Worm (Caenorhabditis elegans) whole organism, L1 larva: ENCODE measurements around the gene ubxn-6.

Experiments
- C04F5.9 ChIP-seq: sonication (generic microtip); optimal IDR thresholded peaks from 2 replicates; lab custom pipeline; 2016; ENCODE audit warnings: missing genetic modification characterization, missing compliant biosample characterization
- C16A3.4 ChIP-seq: fragments of 150-350 bp; optimal IDR thresholded peaks from 2 replicates; lab custom pipeline; 2014; ENCODE audit warnings: missing biosample characterization, missing genetic modification characterization
- F16B12.6 ChIP-seq: fragments of 150-350 bp; optimal IDR thresholded peaks from 2 replicates; lab custom pipeline; 2014; ENCODE audit warnings: missing biosample characterization, missing genetic modification characterization
- alr-1 ChIP-seq: fragments of 200-800 bp; sonication (Bioruptor generic); optimal IDR thresholded peaks from 2 replicates; lab custom pipeline; 2018; ENCODE audit warnings: borderline replicate concordance, mild to moderate bottlenecking, missing genetic modification characterization, missing compliant biosample characterization
- aly-2 ChIP-seq: fragments of 150-350 bp; optimal IDR thresholded peaks from 2 replicates; lab custom pipeline; 2014; ENCODE audit warnings: missing biosample characterization, missing genetic modification characterization
- ama-1 ChIP-seq: fragments of 150-350 bp; optimal IDR thresholded peaks from 2 replicates; lab custom pipeline; 2014
- blmp-1 ChIP-seq: fragments of 150-350 bp; optimal IDR thresholded peaks from 2 replicates; lab custom pipeline; 2014; ENCODE audit warnings: missing biosample characterization, missing genetic modification characterization
- ceh-8 ChIP-seq: fragments of 200-800 bp; sonication (Bioruptor generic); optimal IDR thresholded peaks from 2 replicates; lab custom pipeline; 2018; ENCODE audit warnings: mild to moderate bottlenecking, missing genetic modification characterization, moderate library complexity, missing compliant biosample characterization
- ceh-88 ChIP-seq: fragments of 200-800 bp; sonication (Bioruptor generic); IDR thresholded peaks from 2 replicates; pipeline ENCODE4 v1.3.6; 2022; ENCODE audit warnings: missing genetic modification characterization, missing compliant biosample characterization
- dpl-1 ChIP-seq, 3 experiments: fragments of 150-350 bp in 2 of 3; sonication (generic microtip) in 1 of 3; optimal IDR thresholded peaks; 2 replicates each; lab custom pipeline; 2014 to 2017; ENCODE audit warnings: missing biosample characterization in 3 of 3, missing genetic modification characterization in 3 of 3, missing genetic modification reagents in 3 of 3
- dsc-1 ChIP-seq: sonication (generic microtip); optimal IDR thresholded peaks from 2 replicates; lab custom pipeline; 2016; ENCODE audit warnings: mild to moderate bottlenecking, missing genetic modification characterization, missing compliant biosample characterization
- efl-1 ChIP-seq, 4 experiments: fragments of 150-350 bp; optimal IDR thresholded peaks in 3 of 4; peaks in 1 of 4; 1 replicate in 1 of 4; 2 replicates in 3 of 4; lab custom pipeline; 2014; ENCODE audit warnings: missing biosample characterization in 2 of 4, missing genetic modification characterization in 2 of 4, missing genetic modification reagents in 2 of 4
- elt-2 ChIP-seq: sonication (generic microtip); optimal IDR thresholded peaks from 2 replicates; lab custom pipeline; 2016; ENCODE audit warnings: missing genetic modification characterization, mild to moderate bottlenecking, inconsistent platforms, missing compliant biosample characterization, missing genetic modification reagents
- elt-3 ChIP-seq, 6 experiments: fragments of 150-350 bp in 1 of 6; sonication (generic microtip); optimal IDR thresholded peaks; 2 replicates each; lab custom pipeline; 2017 to 2018; ENCODE audit warnings: missing biosample characterization in 6 of 6, missing genetic modification characterization in 6 of 6, inconsistent platforms in 1 of 6
- fkh-10 ChIP-seq: sonication (generic microtip); optimal IDR thresholded peaks from 2 replicates; lab custom pipeline; 2017; ENCODE audit warnings: missing biosample characterization, missing genetic modification reagents, missing genetic modification characterization
- fos-1 ChIP-seq: fragments of 150-350 bp; optimal IDR thresholded peaks from 2 replicates; lab custom pipeline; 2014; ENCODE audit warnings: missing biosample characterization, missing genetic modification characterization
- isw-1 ChIP-seq: fragments of 200-800 bp; sonication (Bioruptor generic); IDR thresholded peaks from 2 replicates; pipeline ENCODE4 v1.3.6; 2022; ENCODE audit warnings: missing genetic modification characterization, missing compliant biosample characterization
- lin-13 ChIP-seq: fragments of 150-350 bp; optimal IDR thresholded peaks from 2 replicates; lab custom pipeline; 2014; ENCODE audit warnings: missing biosample characterization, missing genetic modification reagents, missing genetic modification characterization
- lin-15B ChIP-seq: fragments of 150-350 bp; sonication (generic microtip); optimal IDR thresholded peaks from 3 replicates; lab custom pipeline; 2014; ENCODE audit warnings: missing biosample characterization, missing genetic modification characterization
- lin-35 ChIP-seq, 2 experiments: fragments of 150-350 bp; optimal IDR thresholded peaks; 2 replicates each; lab custom pipeline; 2014; ENCODE audit warnings: missing biosample characterization in 2 of 2, missing genetic modification characterization in 2 of 2, missing genetic modification reagents in 2 of 2
- lir-3 ChIP-seq: sonication (generic microtip); optimal IDR thresholded peaks from 2 replicates; lab custom pipeline; 2016; ENCODE audit warnings: mild to moderate bottlenecking, missing genetic modification characterization, moderate library complexity, missing compliant biosample characterization; ENCODE audit not compliant: poor library complexity
- lsy-2 ChIP-seq, 2 experiments: fragments of 150-350 bp; optimal IDR thresholded peaks; 2 replicates each; lab custom pipeline; 2014; ENCODE audit warnings: missing biosample characterization in 2 of 2, missing genetic modification characterization in 2 of 2
- mef-2 ChIP-seq: fragments of 150-350 bp; optimal IDR thresholded peaks from 2 replicates; lab custom pipeline; 2014; ENCODE audit warnings: missing biosample characterization, missing genetic modification characterization
- nhr-19 ChIP-seq: fragments of 200-800 bp; sonication (Bioruptor generic); conservative IDR thresholded peaks from 2 replicates; pipeline ENCODE4 v1.3.6; 2022; ENCODE audit warnings: missing genetic modification characterization, missing compliant biosample characterization
- nhr-20 ChIP-seq: sonication (generic microtip); optimal IDR thresholded peaks from 2 replicates; lab custom pipeline; 2016; ENCODE audit warnings: mild to moderate bottlenecking, missing genetic modification characterization, missing compliant biosample characterization
- nhr-85 ChIP-seq: sonication (generic microtip); peaks from one replicate; lab custom pipeline; 2016; ENCODE audit warnings: missing genetic modification characterization, inconsistent platforms, missing compliant biosample characterization
- rnt-1 ChIP-seq: sonication (generic microtip); optimal IDR thresholded peaks from 2 replicates; lab custom pipeline; 2016; ENCODE audit warnings: mild to moderate bottlenecking, missing genetic modification characterization, moderate library complexity, missing compliant biosample characterization
- skn-1 ChIP-seq: fragments of 150-350 bp; optimal IDR thresholded peaks from 2 replicates; lab custom pipeline; 2014; ENCODE audit warnings: missing biosample characterization, missing genetic modification characterization
- snu-23 ChIP-seq: sonication (generic microtip); optimal IDR thresholded peaks from 2 replicates; lab custom pipeline; 2016; ENCODE audit warnings: missing genetic modification characterization, missing compliant biosample characterization
- sox-4 ChIP-seq: sonication (generic microtip); optimal IDR thresholded peaks from 2 replicates; lab custom pipeline; 2016; ENCODE audit warnings: missing genetic modification characterization, missing compliant biosample characterization
- swsn-7 ChIP-seq: sonication (generic microtip); optimal IDR thresholded peaks from 2 replicates; lab custom pipeline; 2016; ENCODE audit warnings: missing genetic modification characterization, missing compliant biosample characterization
- tbx-2 ChIP-seq: sonication (generic microtip); optimal IDR thresholded peaks from 2 replicates; lab custom pipeline; 2016; ENCODE audit warnings: missing genetic modification characterization, missing compliant biosample characterization
- unc-30 ChIP-seq: sonication (generic microtip); optimal IDR thresholded peaks from 2 replicates; lab custom pipeline; 2017; ENCODE audit warnings: missing biosample characterization, missing genetic modification characterization
- unc-98 ChIP-seq: fragments of 200-800 bp; sonication (Bioruptor generic); IDR thresholded peaks from 2 replicates; pipeline ENCODE4 v1.3.6; 2022; ENCODE audit warnings: missing genetic modification characterization, missing compliant biosample characterization
- vab-15 ChIP-seq: sonication (generic microtip); optimal IDR thresholded peaks from 2 replicates; lab custom pipeline; 2017; ENCODE audit warnings: missing genotype, mild to moderate bottlenecking, missing genetic modification characterization, missing compliant biosample characterization
- xbp-1 ChIP-seq: sonication (generic microtip); optimal IDR thresholded peaks from 2 replicates; lab custom pipeline; 2016; ENCODE audit warnings: missing genetic modification characterization, missing compliant biosample characterization
- ztf-11 ChIP-seq, 2 experiments: sonication (generic microtip); optimal IDR thresholded peaks; 2 replicates each; lab custom pipeline; 2016 to 2017; ENCODE audit warnings: missing genetic modification characterization in 2 of 2, missing biosample characterization in 1 of 2, missing compliant biosample characterization in 1 of 2

The ubxn-6 gene

DNA sequence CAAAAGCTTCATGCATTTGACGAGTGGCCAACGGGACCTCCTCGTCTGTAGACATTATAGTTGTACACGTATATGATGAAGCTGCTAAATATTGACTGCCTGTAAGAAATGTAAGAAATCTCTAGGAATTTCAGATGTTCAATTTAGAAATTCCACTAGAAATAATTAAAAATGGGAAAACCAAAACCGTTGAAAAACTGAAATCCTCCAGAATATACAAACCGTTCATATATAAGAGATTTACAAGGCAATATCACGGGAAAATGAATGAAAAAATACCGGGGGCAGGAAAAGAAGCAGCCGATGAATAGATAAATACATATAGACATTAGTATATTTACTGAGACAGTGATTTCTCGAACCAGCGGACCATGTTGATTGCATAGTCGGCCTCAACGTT is 6.8 kb downstream of the ubxn-6 start, which contains the start of gene dpf-7:
dpf-7 (minus strand) TSS at position 101 of the 400 bp plus-strand sequence.
- TF ChIP-seq dsc-1 (tag; lab: Kevin White, UChicago) (no peak), unc-98 (GFP tag; lab: Robert Waterston, UW) (no peak), C16A3.4 (no peak), alr-1 (tag; lab: Kevin White, UChicago) (no peak), vab-15 (no peak), lin-13 (no peak), fos-1 (tag; lab: Kevin White, UChicago) (no peak), ama-1 (lab: Kevin White, UChicago) (no peak), elt-2 (tag; lab: Kevin White, UChicago) (no peak), fkh-10 (no peak), xbp-1 (no peak), isw-1 (GFP tag; lab: Robert Waterston, UW) (no peak), unc-30 (tag; lab: Kevin White, UChicago) (no peak), ztf-11 (tag; optimal IDR thresholded peaks at IDR 0.05; lab: Kevin White, UChicago) (no peak), ceh-88 (no peak)
- TF ChIP-seq, all 84 proteins: peak for 0

DNA sequence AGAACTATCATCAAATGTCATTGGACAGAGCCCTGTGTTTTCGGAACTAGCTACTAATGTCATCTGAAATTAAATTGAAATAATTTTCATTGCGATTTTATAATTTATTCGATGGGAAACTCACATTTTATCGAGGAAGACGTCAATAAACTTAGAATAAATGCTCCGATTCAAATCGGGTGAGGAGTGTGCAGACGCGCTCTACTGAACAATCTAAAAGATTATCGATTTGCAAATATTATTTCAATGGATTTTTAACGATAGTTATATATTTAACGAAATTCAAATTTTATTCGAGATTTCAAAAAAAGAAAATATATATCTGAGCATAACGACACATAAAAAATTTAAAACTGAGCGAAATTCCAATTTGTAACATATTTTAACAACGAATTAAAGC is 10.2 kb downstream of the ubxn-6 start, which contains the start of gene eor-1:
eor-1 (minus strand) TSS at position 65 of the 400 bp plus-strand sequence.
- no peak for TF ChIP-seq ztf-11 (tag; optimal IDR thresholded peaks at IDR 0.05; lab: Kevin White, UChicago)
- no peak for TF ChIP-seq mef-2 (tag; lab: Kevin White, UChicago)
- peak; percentile 41 for TF ChIP-seq nhr-20 (tag; lab: Kevin White, UChicago)
- TF ChIP-seq sox-4, result no peak
- peak; percentile 17 for TF ChIP-seq rnt-1
- TF ChIP-seq snu-23 (GFP tag; lab: Kevin White, UChicago), result peak; percentile 62
- peak; percentile 42 to 55 for TF ChIP-seq efl-1 (optimal IDR thresholded peaks at IDR 0.05; lab: Kevin White, UChicago)
- TF ChIP-seq efl-1 (GFP tag; optimal IDR thresholded peaks at IDR 0.05 in 1 of 2; lab: Kevin White, UChicago), result peak; percentile 6 to 50
- TF ChIP-seq nhr-85, result peak; percentile 67
- TF ChIP-seq aly-2 (tag; lab: Kevin White, UChicago), result peak; percentile 3
- TF ChIP-seq xbp-1, result peak; percentile 41
- peak; percentile 26 for TF ChIP-seq tbx-2 (tag; lab: Kevin White, UChicago)
- peak; percentile 14 for TF ChIP-seq F16B12.6 (tag; lab: Kevin White, UChicago)
- peak; percentile 49 to 77 for TF ChIP-seq lsy-2 (tag; optimal IDR thresholded peaks at IDR 0.05; lab: Kevin White, UChicago)
- TF ChIP-seq skn-1, result peak; percentile 20
- TF ChIP-seq lin-15B (tag; lab: Kevin White, UChicago), result peak; percentile 30
- peak; percentile 32 for TF ChIP-seq C16A3.4
- no peak for TF ChIP-seq fos-1 (tag; lab: Kevin White, UChicago)
- TF ChIP-seq lin-35 (GFP tag; optimal IDR thresholded peaks at IDR 0.05; lab: Kevin White, UChicago), result peak; percentile 59 to 67
- TF ChIP-seq lir-3 (tag; lab: Kevin White, UChicago), result peak; percentile 16
- no peak for TF ChIP-seq ceh-8 (GFP tag; lab: Kevin White, UChicago)
- 0 out of 2 replicates have a peak, but pooled peaks have one; percentile 2 for TF ChIP-seq nhr-19
- TF ChIP-seq dsc-1 (tag; lab: Kevin White, UChicago), result peak; percentile 26
- no peak for TF ChIP-seq lin-13
- TF ChIP-seq swsn-7 (tag; lab: Kevin White, UChicago), result peak; percentile 13
- TF ChIP-seq dpl-1 (GFP tag; optimal IDR thresholded peaks at IDR 0.05; lab: Kevin White, UChicago), result peak; percentile 15 to 69 (median 22)

DNA sequence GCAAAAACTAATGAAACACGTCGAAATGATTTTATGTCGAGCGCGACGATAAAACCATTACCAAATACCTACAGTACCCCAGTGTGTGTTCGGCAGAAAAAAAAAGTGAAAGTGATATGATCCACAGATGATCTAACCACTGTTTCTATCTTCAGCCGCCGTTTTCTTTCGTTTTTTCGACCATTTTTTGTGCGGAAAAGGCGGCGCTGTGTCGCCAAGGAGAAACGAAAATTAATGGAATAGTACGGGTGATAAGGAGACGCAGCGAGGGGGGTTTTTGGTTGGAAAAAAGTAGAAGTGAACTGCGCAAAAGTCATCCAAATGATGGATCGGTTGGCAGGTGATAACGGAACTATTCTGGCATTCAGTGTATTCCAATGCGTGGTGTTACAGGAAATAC is 14.2 kb downstream of the ubxn-6 start:
- no peak for TF ChIP-seq fos-1 (tag; lab: Kevin White, UChicago)
- TF ChIP-seq C04F5.9 (tag; lab: Kevin White, UChicago), result no peak
- TF ChIP-seq blmp-1, result peak; percentile 91
- TF ChIP-seq xbp-1, result no peak
- TF ChIP-seq elt-3 (tag; optimal IDR thresholded peaks at IDR 0.05; lab: Kevin White, UChicago), result peak in 1 of 6 experiments; percentile 3
- TF ChIP-seq efl-1 (optimal IDR thresholded peaks at IDR 0.05; lab: Kevin White, UChicago), result no peak
- TF ChIP-seq efl-1 (GFP tag; optimal IDR thresholded peaks at IDR 0.05 in 1 of 2; lab: Kevin White, UChicago), result no peak
